Fruit fly (Drosophila melanogaster) whole organism, embryonic: ENCODE results near the gene CG2712.

Experiments
- Awh ChIP-seq: fragments of 200-800 bp; sonication (Bioruptor generic); IDR thresholded peaks from 2 replicates; pipeline ENCODE4, ENCODE4 v1.3.6; 2022; ENCODE audit warnings: missing biosample characterization, missing genetic modification characterization
- B-H2 ChIP-seq: fragments of 200-800 bp; sonication (Bioruptor generic); optimal IDR thresholded peaks from 2 replicates; lab custom pipeline; 2018; ENCODE audit warnings: missing biosample characterization, mild to moderate bottlenecking, missing genetic modification characterization
- CG10274 ChIP-seq: fragments of 200-800 bp; sonication (Bioruptor generic); optimal IDR thresholded peaks from 3 replicates; lab custom pipeline; 2017; ENCODE audit warnings: missing biosample characterization, mild to moderate bottlenecking, missing genetic modification characterization
- CG10366 ChIP-seq: fragments of 200-800 bp; sonication (Bioruptor generic); IDR thresholded peaks from 2 replicates; pipeline ENCODE4 v1.3.6; 2022; ENCODE audit warnings: missing biosample characterization, missing genetic modification characterization
- CG10431 ChIP-seq: fragments of 200-800 bp; sonication (Bioruptor generic); optimal IDR thresholded peaks from 3 replicates; lab custom pipeline; 2018; ENCODE audit warnings: missing biosample characterization, mild to moderate bottlenecking, missing genetic modification characterization
- CG10543 ChIP-seq: fragments of 200-800 bp; sonication (Bioruptor generic); optimal IDR thresholded peaks from 3 replicates; lab custom pipeline; 2017; ENCODE audit warnings: missing biosample characterization, mild to moderate bottlenecking, missing genetic modification characterization, moderate library complexity
- CG12391 ChIP-seq: fragments of 200-800 bp; sonication (Bioruptor generic); optimal IDR thresholded peaks from 3 replicates; lab custom pipeline; 2018; ENCODE audit warnings: missing biosample characterization, mild to moderate bottlenecking, missing genetic modification characterization, moderate library complexity
- CG12769 ChIP-seq: fragments of 200-800 bp; sonication (Bioruptor generic); optimal IDR thresholded peaks from 2 replicates; lab custom pipeline; 2019; ENCODE audit warnings: missing biosample characterization, mild to moderate bottlenecking, missing genetic modification characterization, moderate library complexity
- CG13296 ChIP-seq: fragments of 200-800 bp; sonication (Bioruptor generic); optimal IDR thresholded peaks from 3 replicates; lab custom pipeline; 2018; ENCODE audit warnings: missing biosample characterization, mild to moderate bottlenecking, missing genetic modification characterization
- CG17328 ChIP-seq: fragments of 200-800 bp; sonication (Bioruptor generic); IDR thresholded peaks from 2 replicates; pipeline ENCODE4 v1.3.6; 2022; ENCODE audit warnings: missing biosample characterization, missing genetic modification characterization
- CG17359 ChIP-seq: fragments of 200-800 bp; sonication (Bioruptor generic); optimal IDR thresholded peaks from 3 replicates; lab custom pipeline; 2018; ENCODE audit warnings: missing biosample characterization, mild to moderate bottlenecking, missing genetic modification characterization, moderate library complexity
- CG1792 ChIP-seq: fragments of 200-800 bp; sonication (Bioruptor generic); optimal IDR thresholded peaks from 2 replicates; lab custom pipeline; 2016; ENCODE audit warnings: missing biosample characterization, missing genetic modification characterization
- CG2129 ChIP-seq: fragments of 200-800 bp; sonication (Bioruptor generic); IDR thresholded peaks from 2 replicates; pipeline ENCODE4 v1.3.6; 2022; ENCODE audit warnings: missing biosample characterization, missing genetic modification characterization; ENCODE audit not compliant: partially characterized antibody
- CG2199 ChIP-seq: fragments of 200-800 bp; sonication (Bioruptor generic); IDR thresholded peaks from 3 replicates; pipeline ENCODE4 v1.3.6; 2022; ENCODE audit warnings: missing biosample characterization, missing genetic modification characterization
- CG2875 ChIP-seq: fragments of 200-800 bp; sonication (Bioruptor generic); optimal IDR thresholded peaks from 2 replicates; lab custom pipeline; 2017; ENCODE audit warnings: missing biosample characterization, mild to moderate bottlenecking, missing genetic modification characterization, missing genetic modification reagents
- CG2889 ChIP-seq: fragments of 200-800 bp; sonication (Bioruptor generic); IDR thresholded peaks from 3 replicates; pipeline ENCODE4 v1.3.6; 2022; ENCODE audit warnings: missing biosample characterization, missing genetic modification characterization
- CG34376 ChIP-seq: fragments of 200-800 bp; sonication (Bioruptor generic); optimal IDR thresholded peaks from 2 replicates; lab custom pipeline; 2018; ENCODE audit warnings: missing biosample characterization, mild to moderate bottlenecking, missing genetic modification characterization
- CG4360 ChIP-seq: fragments of 200-800 bp; sonication (Bioruptor generic); IDR thresholded peaks from 2 replicates; pipeline ENCODE4 v1.3.6; 2022; ENCODE audit warnings: missing biosample characterization, missing genetic modification characterization
- CG4424 ChIP-seq: fragments of 200-800 bp; sonication (Bioruptor generic); optimal IDR thresholded peaks from 3 replicates; lab custom pipeline; 2016; ENCODE audit warnings: missing biosample characterization, missing genetic modification characterization
- CG6791 ChIP-seq: fragments of 200-800 bp; sonication (Bioruptor generic); IDR thresholded peaks from 3 replicates; pipeline ENCODE4 v1.3.6; 2022; ENCODE audit warnings: missing biosample characterization, missing genetic modification characterization; ENCODE audit not compliant: partially characterized antibody
- CG7357 ChIP-seq: fragments of 200-800 bp; sonication (Bioruptor generic); IDR thresholded peaks from 3 replicates; pipeline ENCODE4 v1.3.6; 2022; ENCODE audit warnings: missing biosample characterization, missing genetic modification characterization
- CG7556 ChIP-seq: fragments of 200-800 bp; sonication (Bioruptor generic); optimal IDR thresholded peaks from 2 replicates; lab custom pipeline; 2017; ENCODE audit warnings: missing biosample characterization, mild to moderate bottlenecking, missing genetic modification characterization
- CG7839 ChIP-seq: fragments of 200-800 bp; sonication (Bioruptor generic); optimal IDR thresholded peaks from 3 replicates; lab custom pipeline; 2018; ENCODE audit warnings: missing biosample characterization, mild to moderate bottlenecking, missing genetic modification characterization, moderate library complexity
- CG9215 ChIP-seq: fragments of 200-800 bp; sonication (Bioruptor generic); IDR thresholded peaks from 2 replicates; pipeline ENCODE4 v1.3.6; 2022; ENCODE audit warnings: missing biosample characterization, missing genetic modification characterization
- Camta ChIP-seq: fragments of 200-800 bp; sonication (Bioruptor generic); optimal IDR thresholded peaks from 2 replicates; lab custom pipeline; 2016; ENCODE audit warnings: missing biosample characterization, missing genetic modification characterization
- Chrac-16 ChIP-seq: fragments of 200-800 bp; sonication (Bioruptor generic); optimal IDR thresholded peaks from 3 replicates; lab custom pipeline; 2016; ENCODE audit warnings: missing biosample characterization, missing genetic modification characterization
- D19A ChIP-seq: fragments of 200-800 bp; optimal IDR thresholded peaks from 3 replicates; lab custom pipeline; 2019; ENCODE audit warnings: missing biosample characterization, mild to moderate bottlenecking, missing genetic modification characterization, moderate library complexity
- Doc3 ChIP-seq: fragments of 200-800 bp; sonication (Bioruptor generic); IDR thresholded peaks from 3 replicates; pipeline ENCODE4 v1.3.6; 2022; ENCODE audit warnings: missing biosample characterization, missing genetic modification characterization; ENCODE audit not compliant: partially characterized antibody
- Lpt ChIP-seq: fragments of >200 bp; optimal IDR thresholded peaks from 2 replicates; lab custom pipeline; 2018; ENCODE audit warnings: missing biosample characterization, missing genetic modification characterization
- Nf-YA ChIP-seq: fragments of 200-800 bp; sonication (Bioruptor generic); IDR thresholded peaks from 2 replicates; pipeline ENCODE4 v1.3.6; 2022; ENCODE audit warnings: missing biosample characterization, missing genetic modification characterization
- Usf ChIP-seq: fragments of 200-800 bp; sonication (Bioruptor generic); optimal IDR thresholded peaks from 2 replicates; lab custom pipeline; 2017; ENCODE audit warnings: missing genotype, missing biosample characterization, missing genetic modification characterization
- cg ChIP-seq: fragments of 200-800 bp; sonication (Bioruptor generic); optimal IDR thresholded peaks from 3 replicates; lab custom pipeline; 2019; ENCODE audit warnings: missing biosample characterization, mild to moderate bottlenecking, missing genetic modification characterization, moderate library complexity
- chm ChIP-seq: fragments of 200-800 bp; sonication (Bioruptor generic); IDR thresholded peaks from 2 replicates; pipeline ENCODE4 v1.3.6; 2022; ENCODE audit warnings: missing biosample characterization, missing genetic modification characterization
- eyg ChIP-seq: fragments of 200-800 bp; sonication (Bioruptor generic); optimal IDR thresholded peaks from 3 replicates; lab custom pipeline; 2016; ENCODE audit warnings: missing biosample characterization, missing genetic modification characterization
- fd96Cb ChIP-seq: fragments of 200-800 bp; sonication (Bioruptor generic); optimal IDR thresholded peaks from 2 replicates; lab custom pipeline; 2018; ENCODE audit warnings: missing biosample characterization, mild to moderate bottlenecking, missing genetic modification characterization, moderate library complexity
- gem ChIP-seq: fragments of 200-800 bp; sonication (Bioruptor generic); optimal IDR thresholded peaks from 2 replicates; lab custom pipeline; 2019; ENCODE audit warnings: missing biosample characterization, mild to moderate bottlenecking, missing genetic modification characterization, moderate library complexity
- gsb-n ChIP-seq: fragments of 200-800 bp; sonication (Bioruptor generic); optimal IDR thresholded peaks from 3 replicates; lab custom pipeline; 2018; ENCODE audit warnings: missing biosample characterization, mild to moderate bottlenecking, missing genetic modification characterization
- klu ChIP-seq: fragments of 200-800 bp; sonication (Bioruptor generic); IDR thresholded peaks from 2 replicates; pipeline ENCODE4 v1.3.6; 2022; ENCODE audit warnings: missing biosample characterization, missing genetic modification characterization
- luna ChIP-seq: fragments of 200-800 bp; sonication (Bioruptor generic); optimal IDR thresholded peaks from 2 replicates; lab custom pipeline; 2016; ENCODE audit warnings: missing biosample characterization, missing genetic modification characterization
- p53 ChIP-seq: fragments of 200-800 bp; sonication (Bioruptor generic); optimal IDR thresholded peaks from 2 replicates; lab custom pipeline; 2016; ENCODE audit warnings: missing biosample characterization, missing genetic modification characterization
- peb ChIP-seq: fragments of 200-800 bp; sonication (Bioruptor generic); IDR thresholded peaks from 2 replicates; pipeline ENCODE4 v1.3.6; 2022; ENCODE audit warnings: missing biosample characterization, missing genetic modification characterization
- pfk ChIP-seq: fragments of 200-800 bp; sonication (Bioruptor generic); optimal IDR thresholded peaks from 2 replicates; lab custom pipeline; 2018; ENCODE audit warnings: missing biosample characterization, mild to moderate bottlenecking, missing genetic modification characterization, moderate library complexity
- phol ChIP-seq: fragments of 200-800 bp; sonication (Bioruptor generic); optimal IDR thresholded peaks from 3 replicates; lab custom pipeline; 2018; ENCODE audit warnings: missing biosample characterization, mild to moderate bottlenecking, missing genetic modification characterization, moderate library complexity
- pita ChIP-seq: fragments of 200-800 bp; sonication (Bioruptor generic); optimal IDR thresholded peaks from 2 replicates; lab custom pipeline; 2017; ENCODE audit warnings: missing biosample characterization, mild to moderate bottlenecking, missing genetic modification characterization
- schlank ChIP-seq: fragments of 200-800 bp; sonication (Bioruptor generic); optimal IDR thresholded peaks from 2 replicates; lab custom pipeline; 2018; ENCODE audit warnings: missing biosample characterization, mild to moderate bottlenecking, missing genetic modification characterization
- stc ChIP-seq: fragments of 200-800 bp; sonication (Bioruptor generic); IDR thresholded peaks from 2 replicates; pipeline ENCODE4 v1.3.6; 2022; ENCODE audit warnings: missing biosample characterization, missing genetic modification characterization
- tup ChIP-seq: fragments of 200-800 bp; sonication (Bioruptor generic); optimal IDR thresholded peaks from 2 replicates; lab custom pipeline; 2016; ENCODE audit warnings: missing biosample characterization, mild to moderate bottlenecking, missing genetic modification characterization, moderate library complexity
- vvl ChIP-seq: fragments of 200-800 bp; sonication (Bioruptor generic); IDR thresholded peaks from 2 replicates; pipeline ENCODE4 v1.3.6; 2022; ENCODE audit warnings: missing biosample characterization, missing genetic modification characterization
- wor ChIP-seq: fragments of 200-800 bp; sonication (Bioruptor generic); IDR thresholded peaks from 2 replicates; pipeline ENCODE4 v1.3.6; 2022; ENCODE audit warnings: missing biosample characterization, missing genetic modification characterization
- zen ChIP-seq: fragments of 200-800 bp; sonication (Bioruptor generic); optimal IDR thresholded peaks from 3 replicates; lab custom pipeline; 2018; ENCODE audit warnings: missing biosample characterization, mild to moderate bottlenecking, missing genetic modification characterization, moderate library complexity
- zen2 ChIP-seq: fragments of 200-800 bp; sonication (Bioruptor generic); IDR thresholded peaks from 3 replicates; pipeline ENCODE4 v1.3.6; 2022; ENCODE audit warnings: missing biosample characterization, missing genetic modification characterization; ENCODE audit not compliant: partially characterized antibody

CG2712 gene

dm6 chrX:2703693-2704092 lies 28.6 kb upstream of the CG2712 start, which contains the start of gene Ugalt (continued):
- no peak for TF ChIP-seq pita
- peak; percentile 100 for TF ChIP-seq tup (GFP tag; lab: Kevin White, UChicago)
- TF ChIP-seq klu (GFP tag; lab: Robert Waterston, UW): peak; percentile 100
- peak; percentile 100 for TF ChIP-seq vvl
- no peak for TF ChIP-seq zen2
- TF ChIP-seq CG2199 (GFP tag; lab: Robert Waterston, UW): peak; percentile 100
- TF ChIP-seq Awh (GFP tag; lab: Robert Waterston, UW): peak; percentile 100
- TF ChIP-seq CG4424 (GFP tag; lab: Kevin White, UChicago): peak; percentile 100
- peak; percentile 100 for TF ChIP-seq CG7357 (GFP tag; lab: Robert Waterston, UW)
- TF ChIP-seq CG12769 (tag; lab: Kevin White, UChicago): peak; percentile 100
- TF ChIP-seq Chrac-16 (GFP tag; lab: Kevin White, UChicago): peak; percentile 100
- peak; percentile 99 for TF ChIP-seq D19A
- peak; percentile 100 for TF ChIP-seq CG13296 (GFP tag; lab: Kevin White, UChicago)
- peak; percentile 100 for TF ChIP-seq CG4360 (GFP tag; lab: Robert Waterston, UW)
- TF ChIP-seq Lpt (GFP tag; lab: Kevin White, UChicago): no peak
- TF ChIP-seq Nf-YA (GFP tag; lab: Robert Waterston, UW): peak; percentile 100
- TF ChIP-seq gsb-n (tag; lab: Kevin White, UChicago): peak; percentile 100
- TF ChIP-seq CG2129 (GFP tag; lab: Robert Waterston, UW): no peak
- TF ChIP-seq fd96Cb (tag; lab: Kevin White, UChicago): peak; percentile 100
- peak; percentile 100 for TF ChIP-seq phol (tag; lab: Kevin White, UChicago)
- TF ChIP-seq CG2875: peak; percentile 100
- TF ChIP-seq CG10543 (GFP tag; lab: Kevin White, UChicago): peak; percentile 100
- peak; percentile 100 for TF ChIP-seq Camta
- TF ChIP-seq CG10274 (GFP tag; lab: Kevin White, UChicago): peak; percentile 99
- peak; percentile 100 for TF ChIP-seq CG17359
- peak; percentile 100 for TF ChIP-seq chm (GFP tag; lab: Robert Waterston, UW)
- peak; percentile 99 for TF ChIP-seq B-H2 (GFP tag; lab: Kevin White, UChicago)
- peak; percentile 100 for TF ChIP-seq CG1792 (GFP tag; lab: Kevin White, UChicago)
- peak; percentile 100 for TF ChIP-seq CG2889 (GFP tag; lab: Robert Waterston, UW)
- TF ChIP-seq luna: peak; percentile 100
- peak; percentile 100 for TF ChIP-seq CG17328 (GFP tag; lab: Robert Waterston, UW)
- TF ChIP-seq peb (GFP tag; lab: Robert Waterston, UW): peak; percentile 100
- TF ChIP-seq eyg (GFP tag; lab: Kevin White, UChicago): peak; percentile 100
- TF ChIP-seq wor (GFP tag; lab: Robert Waterston, UW): peak; percentile 100
- TF ChIP-seq gem (tag; lab: Kevin White, UChicago): peak; percentile 100
- TF ChIP-seq cg (GFP tag; lab: Kevin White, UChicago): peak; percentile 25
- no peak for TF ChIP-seq Doc3 (GFP tag; lab: Robert Waterston, UW)
- peak; percentile 100 for TF ChIP-seq schlank (tag; lab: Kevin White, UChicago)
- peak; percentile 100 for TF ChIP-seq CG9215
- TF ChIP-seq CG6791 (GFP tag; lab: Robert Waterston, UW): peak; percentile 35; the same call in 1 of the 3 replicates
- peak; percentile 100 for TF ChIP-seq CG12391 (tag; lab: Kevin White, UChicago)
- peak; percentile 100 for TF ChIP-seq CG7839 (tag; lab: Kevin White, UChicago)
- peak; percentile 100 for TF ChIP-seq p53 (GFP tag; lab: Kevin White, UChicago)
- TF ChIP-seq CG34376 (GFP tag; lab: Kevin White, UChicago): peak; percentile 100
- peak; percentile 89 for TF ChIP-seq pfk
- TF ChIP-seq stc (GFP tag; lab: Robert Waterston, UW): peak; percentile 100
- peak; percentile 99 for TF ChIP-seq CG10431 (GFP tag; lab: Kevin White, UChicago)
- TF ChIP-seq zen (tag; lab: Kevin White, UChicago): peak; percentile 100
- peak; percentile 100 for TF ChIP-seq Usf
- peak; percentile 100 for TF ChIP-seq CG7556 (GFP tag; lab: Kevin White, UChicago)
- TF ChIP-seq CG10366 (GFP tag; lab: Robert Waterston, UW): peak; percentile 100
